ENCODE assay signal across 1 fruit fly cellular context in genomic region chrX:6860413-6861089, dm6.
A peak's percentile ranks its signal among the peaks of the same experiment; 100 is the strongest.
TF ChIP-seq lines count a peak whose summit lies in the region.

No protein-coding gene starts in this region.

TF ChIP-seq in whole organism, embryonic, 481 proteins besides CTCF, POLR2A, EP300 and RAD21 (continued from another document):
- TF ChIP-seq tap (tag; optimal IDR thresholded peaks at IDR 0.05; lab: Kevin White, UChicago) = peak; percentile 23
- no peak for TF ChIP-seq Fer1 (GFP tag; optimal IDR thresholded peaks at IDR 0.05; lab: Kevin White, UChicago)
- TF ChIP-seq sens (GFP tag; lab: Kevin White, UChicago) = peak; percentile 58
- TF ChIP-seq az2 (GFP tag; optimal IDR thresholded peaks at IDR 0.05; lab: Kevin White, UChicago) = no peak
- no peak for TF ChIP-seq CG12071 (GFP tag; optimal IDR thresholded peaks at IDR 0.05; lab: Kevin White, UChicago)
- no peak for TF ChIP-seq slp2 (GFP tag; optimal IDR thresholded peaks at IDR 0.05; lab: Kevin White, UChicago)
- TF ChIP-seq CG9932 (GFP tag; IDR thresholded peaks at IDR 0.05; lab: Robert Waterston, UW) = no peak
- peak; percentile 51 for TF ChIP-seq gem (tag; optimal IDR thresholded peaks at IDR 0.05; lab: Kevin White, UChicago)
- TF ChIP-seq Stat92E (GFP tag; optimal IDR thresholded peaks at IDR 0.05; lab: Kevin White, UChicago) = peak in 1 of 3 experiments; percentile 51
- peak; percentile 37 for TF ChIP-seq dmrt99B (tag; optimal IDR thresholded peaks at IDR 0.05; lab: Kevin White, UChicago)
- TF ChIP-seq CG33557 (GFP tag; optimal IDR thresholded peaks at IDR 0.05; lab: Kevin White, UChicago) = no peak
- 0 out of 2 replicates have a peak, but pooled peaks have one; percentile 28 for TF ChIP-seq CG14441 (GFP tag; IDR thresholded peaks at IDR 0.05; lab: Robert Waterston, UW)
- TF ChIP-seq D (optimal IDR thresholded peaks at IDR 0.05; lab: Kevin White, UChicago) = no peak
- no peak for TF ChIP-seq D (GFP tag; optimal IDR thresholded peaks at IDR 0.05; lab: Kevin White, UChicago)
- peak; percentile 35 for TF ChIP-seq ind (GFP tag; optimal IDR thresholded peaks at IDR 0.05; lab: Kevin White, UChicago)
